Worm (Caenorhabditis elegans) whole organism, L4 larva: ENCODE measurements around the gene pkc-1.

ENCODE experiments used
- D1046.2 ChIP-seq: fragments of 200-800 bp; sonication (Bioruptor generic); IDR thresholded peaks from 2 replicates; pipeline ENCODE4 v1.3.6; 2022; ENCODE audit warnings: missing genetic modification characterization, missing compliant biosample characterization
- F10B5.3 ChIP-seq: sonication (generic microtip); optimal IDR thresholded peaks from 2 replicates; lab custom pipeline; 2016; ENCODE audit warnings: mild to moderate bottlenecking, missing genetic modification characterization, missing compliant biosample characterization
- F37D6.2 ChIP-seq: sonication (generic microtip); optimal IDR thresholded peaks from 2 replicates; lab custom pipeline; 2016; ENCODE audit warnings: mild to moderate bottlenecking, missing genetic modification characterization, missing compliant biosample characterization
- F49E8.2 ChIP-seq: sonication (generic microtip); optimal IDR thresholded peaks from 2 replicates; lab custom pipeline; 2016; ENCODE audit warnings: missing compliant biosample characterization, mild to moderate bottlenecking, missing genetic modification characterization, borderline replicate concordance
- Y48G9A.11 ChIP-seq: fragments of 200-800 bp; sonication (Bioruptor generic); IDR thresholded peaks from 2 replicates; pipeline ENCODE4 v1.3.6; 2022; ENCODE audit warnings: missing genetic modification reagents, missing genetic modification characterization, missing compliant biosample characterization
- Y75B8A.6 ChIP-seq: fragments of 200-800 bp; sonication (Bioruptor generic); IDR thresholded peaks from 2 replicates; pipeline ENCODE4 v1.3.6; 2022; ENCODE audit warnings: missing genetic modification reagents, missing genetic modification characterization, missing compliant biosample characterization
- ZK337.2 ChIP-seq: fragments of 200-800 bp; sonication (Bioruptor generic); IDR thresholded peaks from 2 replicates; pipeline ENCODE4 v1.3.6; 2022; ENCODE audit warnings: missing genetic modification reagents, missing genetic modification characterization, missing compliant biosample characterization
- ZK546.5 ChIP-seq, 2 experiments: sonication (generic microtip); optimal IDR thresholded peaks; 2 replicates each; lab custom pipeline; 2017; ENCODE audit warnings: missing biosample characterization in 2 of 2, missing genetic modification characterization in 2 of 2
- attf-4 ChIP-seq: sonication (generic microtip); optimal IDR thresholded peaks from 3 replicates; lab custom pipeline; 2017; ENCODE audit warnings: missing biosample characterization, missing genetic modification characterization
- ces-1 ChIP-seq: fragments of 150-350 bp; sonication (generic microtip); optimal IDR thresholded peaks from 4 replicates; lab custom pipeline; 2014; ENCODE audit warnings: missing biosample characterization, missing genetic modification reagents, missing genetic modification characterization
- cey-2 ChIP-seq: sonication (generic microtip); optimal IDR thresholded peaks from 3 replicates; lab custom pipeline; 2017; ENCODE audit warnings: missing genetic modification characterization, mild to moderate bottlenecking, missing compliant biosample characterization, antibody characterized with exemption, borderline replicate concordance; ENCODE audit not compliant: insufficient read depth
- daf-19 ChIP-seq: fragments of 200-800 bp; sonication (Bioruptor generic); conservative IDR thresholded peaks from 2 replicates; pipeline ENCODE4 v1.3.6; 2022; ENCODE audit warnings: missing genetic modification characterization, missing compliant biosample characterization
- duxl-1 ChIP-seq: sonication (generic microtip); optimal IDR thresholded peaks from 2 replicates; lab custom pipeline; 2016; ENCODE audit warnings: mild to moderate bottlenecking, missing genetic modification characterization, moderate library complexity, missing compliant biosample characterization; ENCODE audit not compliant: poor library complexity
- dve-1 ChIP-seq: sonication (generic microtip); optimal IDR thresholded peaks from 2 replicates; lab custom pipeline; 2017; ENCODE audit warnings: antibody characterized with exemption, mild to moderate bottlenecking, missing genetic modification characterization, missing compliant biosample characterization; ENCODE audit not compliant: insufficient read depth
- egl-43 ChIP-seq: fragments of 200-800 bp; sonication (Bioruptor generic); IDR thresholded peaks from 2 replicates; pipeline ENCODE4 v1.3.6; 2022; ENCODE audit warnings: missing genetic modification reagents, missing genetic modification characterization, missing compliant biosample characterization
- hif-1 ChIP-seq, 2 experiments: sonication (generic microtip); optimal IDR thresholded peaks; 2 replicates each; lab custom pipeline; 2016 to 2017; ENCODE audit warnings: missing compliant biosample characterization in 2 of 2, missing genetic modification characterization in 2 of 2, missing genetic modification reagents in 2 of 2, missing genotype in 2 of 2, mild to moderate bottlenecking in 1 of 2
- lin-13 ChIP-seq: fragments of 150-350 bp; optimal IDR thresholded peaks from 2 replicates; lab custom pipeline; 2014; ENCODE audit warnings: missing biosample characterization, missing genetic modification reagents, missing genetic modification characterization
- lin-38 ChIP-seq: fragments of 200-800 bp; sonication (Bioruptor generic); IDR thresholded peaks from 2 replicates; pipeline ENCODE4 v1.3.6; 2022; ENCODE audit warnings: missing genetic modification reagents, missing genetic modification characterization, missing compliant biosample characterization
- lin-39 ChIP-seq: fragments of 150-350 bp; optimal IDR thresholded peaks from 2 replicates; lab custom pipeline; 2014; ENCODE audit warnings: missing biosample characterization, missing genetic modification reagents, missing genetic modification characterization
- lir-3 ChIP-seq: sonication (generic microtip); optimal IDR thresholded peaks from 2 replicates; lab custom pipeline; 2016; ENCODE audit warnings: mild to moderate bottlenecking, missing genetic modification characterization, missing compliant biosample characterization
- madf-5 ChIP-seq, 2 experiments: fragments of 200-800 bp; sonication (Bioruptor generic); IDR thresholded peaks; 2 replicates each; pipeline ENCODE4 v1.3.6; 2022; ENCODE audit warnings: missing compliant biosample characterization in 2 of 2, missing genetic modification characterization in 2 of 2
- madf-9 ChIP-seq: fragments of 200-800 bp; sonication (Bioruptor generic); conservative IDR thresholded peaks from 2 replicates; pipeline ENCODE4 v1.3.6; 2022; ENCODE audit warnings: missing genetic modification reagents, missing genetic modification characterization, missing compliant biosample characterization
- mxl-2 ChIP-seq: fragments of 200-800 bp; sonication (Bioruptor generic); conservative IDR thresholded peaks from 2 replicates; pipeline ENCODE4 v1.3.6; 2022; ENCODE audit warnings: missing genetic modification reagents, missing genetic modification characterization, missing compliant biosample characterization
- nhr-237 ChIP-seq: sonication (generic microtip); optimal IDR thresholded peaks from 2 replicates; lab custom pipeline; 2017; ENCODE audit warnings: missing biosample characterization, missing genetic modification characterization
- nhr-25 ChIP-seq: sonication (generic microtip); optimal IDR thresholded peaks from 2 replicates; lab custom pipeline; 2017; ENCODE audit warnings: missing genetic modification characterization, mild to moderate bottlenecking, missing compliant biosample characterization, antibody characterized with exemption, moderate library complexity, borderline replicate concordance; ENCODE audit not compliant: insufficient read depth
- nhr-48 ChIP-seq: sonication (generic microtip); optimal IDR thresholded peaks from 2 replicates; lab custom pipeline; 2016; ENCODE audit warnings: mild to moderate bottlenecking, missing genetic modification characterization, missing compliant biosample characterization
- nhr-6 ChIP-seq: fragments of 150-350 bp; optimal IDR thresholded peaks from 2 replicates; lab custom pipeline; 2014; ENCODE audit warnings: missing biosample characterization, missing genetic modification characterization
- pha-4 ChIP-seq, 2 experiments: fragments of 150-350 bp in 1 of 2; fragments of 200-800 bp in 1 of 2; sonication (Bioruptor generic) in 1 of 2; IDR thresholded peaks in 1 of 2; optimal IDR thresholded peaks in 1 of 2; 2 replicates each; pipeline versions ENCODE4 v1.3.6 to Lab custom; 2014 to 2022; ENCODE audit warnings: missing genetic modification characterization in 2 of 2, missing genetic modification reagents in 2 of 2, missing biosample characterization in 1 of 2, missing compliant biosample characterization in 1 of 2
- spr-3 ChIP-seq: fragments of 200-800 bp; sonication (Bioruptor generic); optimal IDR thresholded peaks from 2 replicates; lab custom pipeline; 2018; ENCODE audit warnings: mild to moderate bottlenecking, missing genetic modification characterization, missing compliant biosample characterization
- tag-97 ChIP-seq: fragments of 200-800 bp; sonication (Bioruptor generic); IDR thresholded peaks from 2 replicates; pipeline ENCODE4 v1.3.6; 2022; ENCODE audit warnings: missing genetic modification characterization, missing compliant biosample characterization
- unc-130 ChIP-seq: sonication (generic microtip); optimal IDR thresholded peaks from 2 replicates; lab custom pipeline; 2016; ENCODE audit warnings: missing genetic modification reagents, missing genetic modification characterization, missing compliant biosample characterization
- unc-39 ChIP-seq: sonication (generic microtip); optimal IDR thresholded peaks from 2 replicates; lab custom pipeline; 2017; ENCODE audit warnings: missing biosample characterization, missing genetic modification characterization
- unc-62 ChIP-seq, 3 experiments: fragments of 150-350 bp in 1 of 3; sonication (generic microtip); optimal IDR thresholded peaks in 2 of 3; peaks in 1 of 3; 1 replicate in 1 of 3; 2 replicates in 2 of 3; lab custom pipeline; 2014 to 2017; ENCODE audit warnings: missing biosample characterization in 3 of 3, missing genetic modification characterization in 3 of 3, missing genetic modification reagents in 3 of 3, missing genotype in 1 of 3

The pkc-1 gene

ce11 chrV:12063036-12063435 is 31.1 kb upstream of the pkc-1 start, which contains the start of gene clh-6 (continued):
- TF ChIP-seq Y48G9A.11 (GFP tag; lab: Robert Waterston, UW) (peak; percentile 23; the same call in 1 of the 2 replicates), lin-38 (GFP tag; lab: Robert Waterston, UW) (peak; percentile 44), cey-2 (tag; lab: Kevin White, UChicago) (no peak), dve-1 (tag; lab: Kevin White, UChicago) (peak; percentile 24)

- no peak for TF ChIP-seq nhr-25 (tag; lab: Kevin White, UChicago)
- no peak for TF ChIP-seq nhr-6 (tag; lab: Kevin White, UChicago)
- TF ChIP-seq tag-97 (GFP tag; lab: Robert Waterston, UW) = no peak
- TF ChIP-seq duxl-1 (tag; lab: Kevin White, UChicago) = no peak
- no peak for TF ChIP-seq F49E8.2 (tag; lab: Kevin White, UChicago)
- TF ChIP-seq egl-43 (GFP tag; lab: Robert Waterston, UW) = no peak
- no peak for TF ChIP-seq lin-13
- TF ChIP-seq Y75B8A.6 = no peak
- TF ChIP-seq unc-130 (GFP tag; lab: Kevin White, UChicago) = no peak
- no peak for TF ChIP-seq nhr-237 (tag; lab: Kevin White, UChicago)
- no peak for TF ChIP-seq nhr-48
- no peak for TF ChIP-seq hif-1 (tag; optimal IDR thresholded peaks at IDR 0.05; lab: Kevin White, UChicago)
- TF ChIP-seq spr-3 (GFP tag; lab: Kevin White, UChicago) = no peak
- TF ChIP-seq daf-19 = no peak
- TF ChIP-seq D1046.2 (GFP tag; lab: Robert Waterston, UW) = no peak
- TF ChIP-seq madf-9 (GFP tag; lab: Robert Waterston, UW) = no peak
- TF ChIP-seq F10B5.3 (tag; lab: Kevin White, UChicago) = no peak
These were observed 27.8 kb upstream of the pkc-1 start, which contains the start of gene R07B7.2 for ce11 chrV:12059719-12060118. TSS of gene R07B7.2 (minus strand) at chrV:12059753.

ce11 chrV:12053598-12053997 is 21.6 kb upstream of the pkc-1 start, which contains the start of gene F10C2.7:
TSS of gene F10C2.7 (plus strand) at chrV:12053898.
- no peak for TF ChIP-seq lin-39 (tag; lab: Kevin White, UChicago)
- no peak for TF ChIP-seq ces-1 (GFP tag; lab: Kevin White, UChicago)
- TF ChIP-seq madf-5 (GFP tag; IDR thresholded peaks at IDR 0.05; lab: Robert Waterston, UW) = no peak
- TF ChIP-seq cey-2 (tag; lab: Kevin White, UChicago) = no peak
- TF ChIP-seq ZK546.5 (tag; optimal IDR thresholded peaks at IDR 0.05; lab: Kevin White, UChicago) = no peak
- no peak for TF ChIP-seq pha-4 (GFP tag; IDR thresholded peaks at IDR 0.05; lab: Robert Waterston, UW)
- no peak for TF ChIP-seq pha-4 (tag; optimal IDR thresholded peaks at IDR 0.05; lab: Kevin White, UChicago)
- TF ChIP-seq F37D6.2 (tag; lab: Kevin White, UChicago) = no peak
- no peak for TF ChIP-seq lir-3 (tag; lab: Kevin White, UChicago)
- TF ChIP-seq ZK337.2 (GFP tag; lab: Robert Waterston, UW) = no peak

- TF ChIP-seq unc-39 = no peak
- no peak for TF ChIP-seq mxl-2 (GFP tag; lab: Robert Waterston, UW)
- TF ChIP-seq attf-4 (tag; lab: Kevin White, UChicago) = no peak
- peak in 1 of 2 experiments; percentile 37 for TF ChIP-seq unc-62 (GFP tag; optimal IDR thresholded peaks at IDR 0.05 in 1 of 2; lab: Kevin White, UChicago)
- TF ChIP-seq unc-62 (tag; optimal IDR thresholded peaks at IDR 0.05; lab: Kevin White, UChicago) = no peak
- no peak for TF ChIP-seq madf-5 (GFP tag; IDR thresholded peaks at IDR 0.05; lab: Robert Waterston, UW)
- TF ChIP-seq lir-3 (tag; lab: Kevin White, UChicago) = no peak
These were observed 16.5 kb upstream of the pkc-1 start, which contains the start of gene dars-2 for ce11 chrV:12048445-12048844. TSS of gene dars-2 (plus strand) at chrV:12048745.
